Fruit fly (Drosophila melanogaster): ENCODE data around the gene CG13003.

The CG13003 gene

dm6 chrX:16897087-16897486 is 20.7 kb upstream of the CG13003 start, which contains the start of gene CG33252:
Gene CG33252 (minus strand): TSS chrX:16897187.
- TF ChIP-seq CG17801 (GFP tag; optimal IDR thresholded peaks at IDR 0.05; ENCODE audit: partially characterized antibody): no peak

- peak; percentile 19 for TF ChIP-seq CG17801 (GFP tag; optimal IDR thresholded peaks at IDR 0.05; ENCODE audit: partially characterized antibody)
Observed at dm6 chrX:16893034-16893433, 16.7 kb upstream of the CG13003 start.

DNA sequence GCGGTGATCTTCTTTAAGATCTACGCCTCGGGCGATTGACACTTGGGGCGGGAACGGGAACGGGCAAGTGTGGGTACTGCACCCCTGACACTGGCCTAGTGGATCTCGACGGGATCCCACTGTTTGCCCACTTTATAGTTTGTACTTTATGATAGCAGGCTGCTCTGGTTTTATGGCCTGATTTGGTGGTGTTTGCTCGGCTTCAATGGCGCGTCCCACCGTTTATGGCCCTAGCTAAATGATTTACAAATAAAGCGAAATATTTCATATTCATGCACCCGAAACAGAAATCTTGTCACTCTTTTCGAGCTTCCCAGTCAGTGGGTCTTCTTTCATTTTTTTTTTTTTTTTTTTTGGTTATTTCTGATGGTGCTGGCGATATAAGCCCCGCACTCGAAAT is 14.3 kb upstream of the CG13003 start:
- peak; percentile 48 for TF ChIP-seq CG17801 (GFP tag; optimal IDR thresholded peaks at IDR 0.05; ENCODE audit: partially characterized antibody)

dm6 chrX:16889510-16889909 is 13.2 kb upstream of the CG13003 start, which contains the start of gene CG13002:
Gene CG13002 (plus strand): TSS chrX:16889810.
- TF ChIP-seq CG17801 (GFP tag; optimal IDR thresholded peaks at IDR 0.05; ENCODE audit: partially characterized antibody): no peak

dm6 chrX:16886551-16886950 is 10.2 kb upstream of the CG13003 start, which contains the start of the genes DENR and CG4880:
Gene DENR (minus strand): TSS chrX:16886560.
Gene CG4880 (plus strand): TSS chrX:16886818.
- no peak for TF ChIP-seq CG17801 (GFP tag; optimal IDR thresholded peaks at IDR 0.05; ENCODE audit: partially characterized antibody)

DNA sequence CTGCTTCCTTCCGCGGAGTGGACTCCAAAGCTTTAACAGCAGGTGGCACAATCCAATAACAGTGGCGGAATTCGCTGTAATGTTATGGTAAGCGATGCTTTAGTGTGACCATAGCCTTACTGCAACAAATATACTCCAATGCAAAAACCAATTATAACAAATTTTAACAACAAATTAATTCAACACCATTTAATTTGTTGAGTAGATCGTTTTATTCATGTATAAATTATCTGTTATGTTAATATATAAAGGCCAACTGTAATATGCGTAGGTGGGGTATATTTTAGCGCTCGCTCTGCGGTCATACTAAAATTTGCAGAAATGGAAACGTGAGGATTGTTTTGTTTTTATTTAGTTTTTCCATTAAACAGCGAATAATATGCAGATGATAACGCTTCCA is 7.9 kb upstream of the CG13003 start, which contains the start of the genes Nprl2 and Polr3I:
Gene Nprl2, minus strand, starts transcription at position 86 of the 400 bp plus-strand sequence.
Gene Polr3I, plus strand, starts transcription at position 302 of the 400 bp plus-strand sequence.
- peak; percentile 25 for TF ChIP-seq CG17801 (GFP tag; optimal IDR thresholded peaks at IDR 0.05; ENCODE audit: partially characterized antibody)

- peak; percentile 22 for TF ChIP-seq CG17801 (GFP tag; optimal IDR thresholded peaks at IDR 0.05; ENCODE audit: partially characterized antibody)
Observed at dm6 chrX:16881015-16881414, 4.7 kb upstream of the CG13003 start, which contains the start of gene CG4872. Gene CG4872 (plus strand): TSS chrX:16881347.

- no peak for TF ChIP-seq CG17801 (GFP tag; optimal IDR thresholded peaks at IDR 0.05; ENCODE audit: partially characterized antibody)
Observed at dm6 chrX:16880013-16880412, 3.7 kb upstream of the CG13003 start.

- no peak for TF ChIP-seq CG17801 (GFP tag; optimal IDR thresholded peaks at IDR 0.05; ENCODE audit: partially characterized antibody)
Observed at dm6 chrX:16874671-16875070, 1.7 kb downstream of the CG13003 start.

DNA sequence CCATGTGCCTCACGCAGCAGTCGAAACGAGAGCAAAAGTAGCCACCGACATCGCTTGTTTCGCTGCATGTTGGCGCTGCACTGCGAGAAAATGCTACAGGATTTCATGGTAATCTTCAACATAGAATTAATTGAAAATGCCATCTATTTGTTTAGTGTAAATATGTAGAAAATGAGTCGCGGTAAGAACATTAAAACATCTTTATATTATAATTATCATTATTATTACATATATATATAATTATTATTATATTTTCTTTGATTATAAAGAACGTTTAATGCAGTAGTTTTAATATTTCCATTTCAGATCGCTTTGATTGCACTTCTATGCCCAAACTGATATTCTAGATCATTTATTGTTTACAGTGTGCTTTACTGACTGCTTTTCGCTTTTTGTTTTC is 3.3 kb downstream of the CG13003 start:
- no peak for TF ChIP-seq CG17801 (GFP tag; optimal IDR thresholded peaks at IDR 0.05; ENCODE audit: partially characterized antibody)

- no peak for TF ChIP-seq CG17801 (GFP tag; optimal IDR thresholded peaks at IDR 0.05; ENCODE audit: partially characterized antibody)
Observed at dm6 chrX:16871808-16872207, 4.5 kb downstream of the CG13003 start.

DNA sequence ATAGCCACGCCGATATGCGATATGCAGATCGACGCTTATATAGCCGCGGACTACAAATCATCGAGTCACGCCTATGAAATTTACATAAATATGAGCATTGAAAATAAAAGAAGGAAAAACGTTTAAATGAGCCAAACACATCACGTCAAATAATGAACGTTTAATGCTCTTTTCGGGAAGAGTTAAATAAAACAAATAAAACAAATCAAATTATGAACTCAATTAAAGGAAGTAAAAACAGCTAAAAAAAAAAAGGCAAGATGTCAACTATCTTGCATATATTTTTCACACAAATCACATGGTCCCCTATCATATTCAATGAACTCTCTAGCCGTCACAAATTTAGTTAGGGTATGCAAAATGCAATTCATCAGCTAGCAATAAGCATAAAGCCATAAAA is 8.7 kb downstream of the CG13003 start:
- TF ChIP-seq CG17801 (GFP tag; optimal IDR thresholded peaks at IDR 0.05; ENCODE audit: partially characterized antibody): no peak

dm6 chrX:16859732-16860131 is 16.6 kb downstream of the CG13003 start:
- no peak for TF ChIP-seq CG17801 (GFP tag; optimal IDR thresholded peaks at IDR 0.05; ENCODE audit: partially characterized antibody)

- peak; percentile 58 for TF ChIP-seq CG17801 (GFP tag; optimal IDR thresholded peaks at IDR 0.05; ENCODE audit: partially characterized antibody)
Observed at dm6 chrX:16854746-16855145, 21.6 kb downstream of the CG13003 start.

- TF ChIP-seq CG17801 (GFP tag; optimal IDR thresholded peaks at IDR 0.05; ENCODE audit: partially characterized antibody): no peak
Observed at dm6 chrX:16849517-16849916, 26.8 kb downstream of the CG13003 start.

DNA sequence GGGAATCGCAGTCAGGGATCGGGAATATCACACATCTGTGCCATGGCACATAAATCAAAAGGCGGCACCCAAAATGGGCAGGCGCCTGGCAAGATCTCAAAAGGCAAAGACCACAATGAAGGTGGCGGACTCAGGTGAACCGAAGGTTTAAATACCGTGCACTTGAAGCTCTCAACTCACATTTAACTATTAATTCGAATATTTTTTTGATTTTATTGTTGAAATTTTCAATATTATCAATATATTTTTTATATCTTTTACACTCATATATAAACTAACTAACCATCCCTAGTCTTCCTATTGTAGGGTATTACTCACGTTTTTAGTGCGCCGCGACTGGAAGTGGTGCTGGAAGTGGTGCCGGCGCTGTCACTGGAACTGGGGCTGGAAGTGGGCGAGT is 27.4 kb downstream of the CG13003 start:
- no peak for TF ChIP-seq CG17801 (GFP tag; optimal IDR thresholded peaks at IDR 0.05; ENCODE audit: partially characterized antibody)

- no peak for TF ChIP-seq CG17801 (GFP tag; optimal IDR thresholded peaks at IDR 0.05; ENCODE audit: partially characterized antibody)
Observed at dm6 chrX:16846575-16846974, 29.8 kb downstream of the CG13003 start.
